Fruit fly (Drosophila melanogaster): ENCODE measurements around the gene Rsph9.
A peak's percentile ranks its signal among the peaks of the same experiment; 100 is the strongest.

Gene Rsph9

DNA sequence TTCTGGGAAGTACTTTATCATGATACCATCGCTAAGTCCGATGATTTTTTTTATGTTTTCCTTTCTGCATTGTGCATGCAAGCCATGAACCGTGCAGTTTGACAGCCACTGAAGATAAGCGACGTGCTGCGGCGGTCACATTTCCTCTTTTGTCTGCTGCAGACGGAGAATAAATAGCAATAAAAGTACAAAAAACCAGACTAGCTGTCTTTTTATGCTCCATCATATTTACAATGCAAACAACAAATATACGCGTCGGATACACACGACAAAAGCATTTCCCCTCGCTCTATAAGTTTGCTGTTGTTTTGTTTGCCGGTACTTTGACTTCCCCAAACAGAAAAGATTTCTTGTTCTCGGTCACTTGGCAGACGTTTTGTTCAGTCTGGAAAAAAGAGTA, 32.6 kb downstream of the Rsph9 start (continued):
- TF ChIP-seq unc-4 (GFP tag; IDR thresholded peaks at IDR 0.05; ENCODE audit: partially characterized antibody): no peak
- peak; percentile 72 for TF ChIP-seq onecut (GFP tag; IDR thresholded peaks at IDR 0.05)
- TF ChIP-seq CG31224 (GFP tag; IDR thresholded peaks at IDR 0.05): no peak
- TF ChIP-seq CG31365 (tag; optimal IDR thresholded peaks at IDR 0.05): peak; percentile 60
- 0 out of 2 replicates have a peak, but pooled peaks have one; percentile 34 for TF ChIP-seq CG16779 (GFP tag; IDR thresholded peaks at IDR 0.05)
- no peak for TF ChIP-seq yki (optimal IDR thresholded peaks at IDR 0.05)
- TF ChIP-seq CG2116 (GFP tag; optimal IDR thresholded peaks at IDR 0.05): peak; percentile 39
- TF ChIP-seq D (optimal IDR thresholded peaks at IDR 0.05): no peak
- TF ChIP-seq D (GFP tag; optimal IDR thresholded peaks at IDR 0.05): peak; percentile 88
- peak; percentile 13 for TF ChIP-seq sima (GFP tag; optimal IDR thresholded peaks at IDR 0.05)
- TF ChIP-seq CG12769 (tag; optimal IDR thresholded peaks at IDR 0.05): peak; percentile 50
- TF ChIP-seq toy (GFP tag; IDR thresholded peaks at IDR 0.05): no peak
- peak; percentile 84 for TF ChIP-seq CG7745 (tag; optimal IDR thresholded peaks at IDR 0.05)
- TF ChIP-seq Rfx (GFP tag; IDR thresholded peaks at IDR 0.05): 0 out of 2 replicates have a peak, but pooled peaks have one; percentile 13
- TF ChIP-seq CG2120 (GFP tag; optimal IDR thresholded peaks at IDR 0.05): no peak
- TF ChIP-seq Ets65A (GFP tag): no peak
- TF ChIP-seq so (GFP tag; IDR thresholded peaks at IDR 0.05): peak; percentile 48; the same call in 1 of the 3 replicates
- TF ChIP-seq E2f1 (GFP tag; IDR thresholded peaks at IDR 0.05): peak; percentile 19; the same call in 1 of the 2 replicates
- no peak for TF ChIP-seq CkIIα-i1 (GFP tag; IDR thresholded peaks at IDR 0.05)
- 0 out of 2 replicates have a peak, but pooled peaks have one; percentile 22 for TF ChIP-seq wor (GFP tag; IDR thresholded peaks at IDR 0.05)
- peak; percentile 81 for TF ChIP-seq Camta (GFP tag; optimal IDR thresholded peaks at IDR 0.05)
- peak; percentile 38 for TF ChIP-seq Dad (GFP tag; optimal IDR thresholded peaks at IDR 0.05)
- peak; percentile 28; the same call in 1 of the 2 replicates for TF ChIP-seq Drgx (GFP tag; IDR thresholded peaks at IDR 0.05)
- peak; percentile 36 for TF ChIP-seq Atf3 (GFP tag; optimal IDR thresholded peaks at IDR 0.05)
- peak; percentile 64 for TF ChIP-seq twi (tag; optimal IDR thresholded peaks at IDR 0.05)
- TF ChIP-seq Dfd (GFP tag; optimal IDR thresholded peaks at IDR 0.05): no peak
- peak; percentile 33 for TF ChIP-seq caup (GFP tag; optimal IDR thresholded peaks at IDR 0.05; ENCODE audit: severe bottlenecking)
- peak; percentile 35; the same call in 1 of the 2 replicates for TF ChIP-seq dimm (GFP tag; IDR thresholded peaks at IDR 0.05)
- TF ChIP-seq dati (GFP tag; IDR thresholded peaks at IDR 0.05): 0 out of 2 replicates have a peak, but pooled peaks have one; percentile 27
- no peak for TF ChIP-seq sug (tag; optimal IDR thresholded peaks at IDR 0.05)
- peak; percentile 72 for TF ChIP-seq org-1 (GFP tag; optimal IDR thresholded peaks at IDR 0.05)
- TF ChIP-seq CG3281 (GFP tag; optimal IDR thresholded peaks at IDR 0.05): no peak
- peak; percentile 75 for TF ChIP-seq CG12236 (GFP tag; optimal IDR thresholded peaks at IDR 0.05)
- TF ChIP-seq z (GFP tag; IDR thresholded peaks at IDR 0.05): peak; percentile 47; the same call in 1 of the 3 replicates
- TF ChIP-seq bcd (GFP tag; optimal IDR thresholded peaks at IDR 0.05): peak; percentile 75
- peak; percentile 31 for TF ChIP-seq CG3163 (GFP tag; optimal IDR thresholded peaks at IDR 0.05)
- peak; percentile 87 for TF ChIP-seq CG6813 (GFP tag; optimal IDR thresholded peaks at IDR 0.05)
- peak; percentile 84 for TF ChIP-seq CG33557 (GFP tag; optimal IDR thresholded peaks at IDR 0.05)
- TF ChIP-seq Med (GFP tag): peak; percentile 92
- TF ChIP-seq CrebB (tag; optimal IDR thresholded peaks at IDR 0.05): peak; percentile 72
- TF ChIP-seq Meics (GFP tag; optimal IDR thresholded peaks at IDR 0.05): peak; percentile 9
- TF ChIP-seq sob (GFP tag; IDR thresholded peaks at IDR 0.05): peak; percentile 61
- no peak for TF ChIP-seq mirr (GFP tag; optimal IDR thresholded peaks at IDR 0.05)
- TF ChIP-seq sr (GFP tag; IDR thresholded peaks at IDR 0.05): peak; percentile 33; the same call in 1 of the 3 replicates
- TF ChIP-seq MESR4 (GFP tag; optimal IDR thresholded peaks at IDR 0.05): peak; percentile 6
- peak; percentile 76 for TF ChIP-seq CG14965 (GFP tag; optimal IDR thresholded peaks at IDR 0.05; ENCODE audit: borderline replicate concordance)
- TF ChIP-seq gce (GFP tag; IDR thresholded peaks at IDR 0.05): peak; percentile 78
- TF ChIP-seq danr (GFP tag; IDR thresholded peaks at IDR 0.05): no peak
- TF ChIP-seq mld (GFP tag; IDR thresholded peaks at IDR 0.05; ENCODE audit: partially characterized antibody): no peak
- TF ChIP-seq CG10209 (GFP tag; optimal IDR thresholded peaks at IDR 0.05): peak; percentile 83
- TF ChIP-seq Pdp1 (GFP tag; optimal IDR thresholded peaks at IDR 0.05): peak; percentile 44 to 63
